Worm (Caenorhabditis elegans): Measurements from ENCODE around the gene chil-22.
A peak's percentile ranks its signal among the peaks of the same experiment; 100 is the strongest.

chil-22 gene

DNA sequence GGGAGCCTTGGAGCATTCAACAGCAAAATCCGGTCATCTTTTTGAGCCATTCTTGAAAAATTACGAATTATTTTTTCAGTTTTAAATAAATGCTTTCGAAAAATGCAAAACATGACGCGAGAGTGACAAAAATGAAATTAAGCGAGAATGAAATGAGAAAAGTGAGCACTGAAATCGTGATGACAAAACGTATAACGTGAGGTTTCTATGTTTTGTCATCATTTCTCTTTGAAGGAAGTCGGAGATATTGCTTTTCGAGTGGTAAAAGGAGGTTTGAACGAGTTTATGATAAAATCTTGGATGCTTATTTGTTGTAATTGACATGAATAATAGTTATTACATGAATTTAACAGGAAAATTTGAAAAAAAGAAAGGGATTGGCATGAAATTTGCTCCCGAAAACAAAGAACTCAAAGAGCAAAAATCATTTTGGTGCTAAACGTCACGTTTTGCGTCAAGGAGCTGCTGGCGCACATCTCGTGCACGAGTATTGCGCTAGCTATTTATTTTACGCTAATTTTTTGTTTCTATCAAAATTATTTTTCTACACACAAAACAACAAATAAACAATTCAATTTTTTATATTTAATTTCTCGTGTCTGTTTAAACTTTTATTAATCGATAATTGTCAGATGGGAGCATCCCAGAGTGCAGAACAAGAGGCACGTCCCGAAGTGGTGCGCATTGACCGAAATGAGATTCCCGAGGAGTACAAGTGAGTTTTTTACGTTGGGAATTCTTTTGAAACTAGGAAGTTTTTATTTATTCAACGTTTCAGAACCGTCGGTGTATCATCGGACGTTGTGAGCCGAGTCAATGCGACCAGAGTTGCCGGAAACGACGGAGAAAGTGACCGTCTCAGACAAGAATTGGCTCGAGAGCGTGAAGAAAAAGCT, 49.4 kb downstream of the chil-22 start, which contains the start of the genes gss-1 and chch-3 (continued):
- no peak for TF ChIP-seq egl-27 (tag; optimal IDR thresholded peaks at IDR 0.05)
- TF ChIP-seq lin-13 (GFP tag; optimal IDR thresholded peaks at IDR 0.05), result peak; percentile 42
- no peak for TF ChIP-seq ama-1 (optimal IDR thresholded peaks at IDR 0.05)
- TF ChIP-seq snpc-4 (tag; optimal IDR thresholded peaks at IDR 0.05), result peak; percentile 46
- peak; percentile 74 for TF ChIP-seq nhr-47 (tag; optimal IDR thresholded peaks at IDR 0.05)
- peak; percentile 77 for TF ChIP-seq nhr-19 (GFP tag; conservative IDR thresholded peaks at IDR 0.05)
- TF ChIP-seq ets-5 (GFP tag; IDR thresholded peaks at IDR 0.05), result no peak
- peak; percentile 80 for TF ChIP-seq nhr-85 (tag)
- peak; percentile 68 for TF ChIP-seq skn-1 (tag; optimal IDR thresholded peaks at IDR 0.05)
- peak; percentile 7 for TF ChIP-seq nhr-77 (tag; optimal IDR thresholded peaks at IDR 0.05)
- TF ChIP-seq grh-1 (GFP tag; IDR thresholded peaks at IDR 0.05), result peak; percentile 49; the same call in 1 of the 2 replicates
- TF ChIP-seq xbp-1 (tag; optimal IDR thresholded peaks at IDR 0.05), result peak; percentile 65
- peak; percentile 22 for TF ChIP-seq aly-2 (tag; optimal IDR thresholded peaks at IDR 0.05)

Measured in whole organism, L1 larva.